1 fruit fly cellular context compared by ENCODE assay signal in the genomic region with DNA sequence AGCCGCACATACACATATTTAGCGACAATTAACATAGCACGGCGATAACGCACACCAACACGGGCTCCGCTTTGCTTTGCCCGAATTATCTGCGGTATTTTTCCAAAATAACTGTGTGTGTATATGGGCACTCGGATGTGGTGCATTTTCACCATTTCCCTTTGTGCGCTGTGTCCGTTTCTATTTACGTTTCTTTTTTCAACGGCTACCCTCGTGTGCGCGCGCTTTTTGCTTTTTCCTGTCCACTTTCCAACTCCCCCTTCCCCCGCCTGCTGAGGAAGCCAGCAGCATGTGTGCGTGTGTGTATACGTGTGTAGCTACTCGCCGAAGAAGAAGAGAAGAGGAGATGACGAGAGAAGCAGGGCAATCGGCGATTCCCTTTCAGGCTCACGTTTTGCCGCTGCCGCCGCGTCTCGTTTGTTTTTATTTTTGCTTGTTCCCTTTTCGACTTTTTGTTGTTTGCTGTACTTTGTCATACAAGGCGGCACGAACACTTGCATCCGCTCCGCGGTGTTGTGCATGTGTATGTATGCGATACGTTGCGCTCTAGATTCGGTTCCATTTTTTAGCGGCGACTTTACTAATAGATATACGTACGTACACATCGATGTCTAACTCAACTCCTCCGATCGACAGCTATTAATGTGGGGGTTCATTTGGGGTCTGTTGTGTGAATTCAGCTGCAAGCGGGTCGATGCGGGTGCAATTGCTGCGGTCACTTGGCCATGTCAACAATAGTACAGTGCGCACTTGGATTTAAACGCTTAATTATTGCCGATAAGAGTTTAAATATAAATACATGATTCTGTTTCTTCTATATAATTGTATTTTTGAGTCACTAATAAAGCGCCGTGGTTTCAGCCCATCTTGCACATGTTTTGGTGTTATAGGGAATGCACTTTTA.
TF ChIP-seq lines count a peak whose summit lies in the region.

No protein-coding gene starts in this region.

TF ChIP-seq in whole organism, embryonic, 481 proteins besides CTCF, POLR2A, EP300 and RAD21 (continued from another document and continues in another):
- TF ChIP-seq odd (GFP tag; optimal IDR thresholded peaks at IDR 0.05; lab: Kevin White, UChicago) (peak; percentile 65), cato (GFP tag; optimal IDR thresholded peaks at IDR 0.05; lab: Kevin White, UChicago; ENCODE audit: borderline replicate concordance) (no peak), CG3281 (GFP tag; optimal IDR thresholded peaks at IDR 0.05; lab: Kevin White, UChicago) (no peak), Usf (GFP tag; optimal IDR thresholded peaks at IDR 0.05; lab: Kevin White, UChicago) (no peak), fd3F (GFP tag; optimal IDR thresholded peaks at IDR 0.05; lab: Kevin White, UChicago) (no peak), toy (GFP tag; IDR thresholded peaks at IDR 0.05; lab: Robert Waterston, UW) (no peak), Blimp-1 (GFP tag; optimal IDR thresholded peaks at IDR 0.05; lab: Kevin White, UChicago) (no peak), trem (tag; optimal IDR thresholded peaks at IDR 0.05; lab: Kevin White, UChicago) (peak; percentile 8), CG12744 (GFP tag; optimal IDR thresholded peaks at IDR 0.05; lab: Kevin White, UChicago) (no peak), vfl (GFP tag; optimal IDR thresholded peaks at IDR 0.05; lab: Kevin White, UChicago) (no peak), unpg (GFP tag; optimal IDR thresholded peaks at IDR 0.05; lab: Kevin White, UChicago) (no peak), zen2 (GFP tag; IDR thresholded peaks at IDR 0.05; lab: Robert Waterston, UW; ENCODE audit: partially characterized antibody) (no peak), twi (tag; optimal IDR thresholded peaks at IDR 0.05; lab: Kevin White, UChicago) (peak; percentile 59), Lpt (GFP tag; optimal IDR thresholded peaks at IDR 0.05; lab: Kevin White, UChicago) (no peak), btn (GFP tag; optimal IDR thresholded peaks at IDR 0.05; lab: Kevin White, UChicago) (no peak), gfzf (GFP tag; optimal IDR thresholded peaks at IDR 0.05; lab: Kevin White, UChicago) (no peak), dmrt99B (tag; optimal IDR thresholded peaks at IDR 0.05; lab: Kevin White, UChicago) (no peak), Bgb (GFP tag; IDR thresholded peaks at IDR 0.05; lab: Robert Waterston, UW; ENCODE audit: partially characterized antibody) (no peak), Ada2b (GFP tag; IDR thresholded peaks at IDR 0.05; lab: Robert Waterston, UW) (no peak), CHES-1-like (GFP tag; optimal IDR thresholded peaks at IDR 0.05; lab: Kevin White, UChicago) (peak; percentile 33), dmrt11E (tag; optimal IDR thresholded peaks at IDR 0.05; lab: Kevin White, UChicago) (no peak), Doc3 (GFP tag; IDR thresholded peaks at IDR 0.05; lab: Robert Waterston, UW; ENCODE audit: partially characterized antibody) (no peak), CG7271 (tag; optimal IDR thresholded peaks at IDR 0.05; lab: Kevin White, UChicago) (no peak), Asciz (GFP tag; optimal IDR thresholded peaks at IDR 0.05; lab: Kevin White, UChicago) (no peak), z (GFP tag; IDR thresholded peaks at IDR 0.05; lab: Robert Waterston, UW) (no peak), cad (GFP tag; optimal IDR thresholded peaks at IDR 0.05; lab: Kevin White, UChicago) (no peak), CG10654 (GFP tag; optimal IDR thresholded peaks at IDR 0.05; lab: Kevin White, UChicago) (no peak), caup (GFP tag; optimal IDR thresholded peaks at IDR 0.05; lab: Kevin White, UChicago; ENCODE audit: severe bottlenecking) (peak; percentile 9), CG42726 (GFP tag; IDR thresholded peaks at IDR 0.05; lab: Robert Waterston, UW; ENCODE audit: partially characterized antibody) (no peak), salm (tag; optimal IDR thresholded peaks at IDR 0.05; lab: Kevin White, UChicago) (no peak), D19B (GFP tag; optimal IDR thresholded peaks at IDR 0.05; lab: Kevin White, UChicago) (no peak), NC2α (GFP tag; optimal IDR thresholded peaks at IDR 0.05; lab: Kevin White, UChicago) (no peak), CG18011 (GFP tag; optimal IDR thresholded peaks at IDR 0.05; lab: Kevin White, UChicago) (no peak), Dref (GFP tag; IDR thresholded peaks at IDR 0.05; lab: Robert Waterston, UW) (no peak), Side (GFP tag; optimal IDR thresholded peaks at IDR 0.05; lab: Kevin White, UChicago) (no peak), jing (GFP tag; optimal IDR thresholded peaks at IDR 0.05; lab: Kevin White, UChicago) (no peak), danr (GFP tag; IDR thresholded peaks at IDR 0.05; lab: Robert Waterston, UW) (no peak), ci (GFP tag; IDR thresholded peaks at IDR 0.05; lab: Robert Waterston, UW) (no peak), CG11456 (GFP tag; IDR thresholded peaks at IDR 0.05; lab: Robert Waterston, UW) (no peak), inv (GFP tag; IDR thresholded peaks at IDR 0.05; lab: Robert Waterston, UW; ENCODE audit: partially characterized antibody) (no peak), Xrp1 (GFP tag; IDR thresholded peaks at IDR 0.05; lab: Robert Waterston, UW) (no peak), CG34376 (GFP tag; optimal IDR thresholded peaks at IDR 0.05; lab: Kevin White, UChicago) (peak; percentile 20), tna (GFP tag; IDR thresholded peaks at IDR 0.05; lab: Robert Waterston, UW; ENCODE audit: partially characterized antibody) (no peak), ash1 (GFP tag; optimal IDR thresholded peaks at IDR 0.05; lab: Kevin White, UChicago) (no peak), CG17829 (tag; optimal IDR thresholded peaks at IDR 0.05; lab: Kevin White, UChicago) (peak; percentile 56), dan (GFP tag; IDR thresholded peaks at IDR 0.05; lab: Robert Waterston, UW) (no peak), sens (GFP tag; lab: Kevin White, UChicago) (peak; percentile 80), CG9797 (GFP tag; optimal IDR thresholded peaks at IDR 0.05; lab: Kevin White, UChicago) (no peak), CG12391 (tag; optimal IDR thresholded peaks at IDR 0.05; lab: Kevin White, UChicago) (no peak), ERR (GFP tag; optimal IDR thresholded peaks at IDR 0.05; lab: Kevin White, UChicago) (no peak), NK7.1 (GFP tag; optimal IDR thresholded peaks at IDR 0.05; lab: Kevin White, UChicago) (no peak), Sin3A (optimal IDR thresholded peaks at IDR 0.05; lab: Kevin White, UChicago) (no peak), ssp (GFP tag; IDR thresholded peaks at IDR 0.05; lab: Robert Waterston, UW) (no peak), zfh2 (GFP tag; optimal IDR thresholded peaks at IDR 0.05; lab: Kevin White, UChicago) (no peak), Atf3 (GFP tag; optimal IDR thresholded peaks at IDR 0.05; lab: Kevin White, UChicago) (no peak), Kr (GFP tag; optimal IDR thresholded peaks at IDR 0.05; lab: Kevin White, UChicago) (no peak), run (tag; optimal IDR thresholded peaks at IDR 0.05; lab: Kevin White, UChicago) (no peak), CG16813 (GFP tag; IDR thresholded peaks at IDR 0.05; lab: Robert Waterston, UW; ENCODE audit: partially characterized antibody) (no peak), bab2 (GFP tag; optimal IDR thresholded peaks at IDR 0.05; lab: Kevin White, UChicago) (no peak), CG4617 (GFP tag; optimal IDR thresholded peaks at IDR 0.05; lab: Kevin White, UChicago; ENCODE audit: borderline replicate concordance) (no peak), emc (GFP tag; optimal IDR thresholded peaks at IDR 0.05; lab: Kevin White, UChicago) (no peak), dati (GFP tag; IDR thresholded peaks at IDR 0.05; lab: Robert Waterston, UW) (no peak), gce (GFP tag; IDR thresholded peaks at IDR 0.05; lab: Robert Waterston, UW) (no peak), CG17186 (GFP tag; optimal IDR thresholded peaks at IDR 0.05; lab: Kevin White, UChicago) (no peak), Dip3 (GFP tag; optimal IDR thresholded peaks at IDR 0.05; lab: Kevin White, UChicago) (no peak), al (GFP tag; IDR thresholded peaks at IDR 0.05; lab: Robert Waterston, UW) (no peak), CG15479 (GFP tag; optimal IDR thresholded peaks at IDR 0.05; lab: Kevin White, UChicago) (peak; percentile 95), CG7357 (GFP tag; IDR thresholded peaks at IDR 0.05; lab: Robert Waterston, UW) (0 out of 3 replicates have a peak, but pooled peaks have one; percentile 3), CG14965 (GFP tag; optimal IDR thresholded peaks at IDR 0.05; lab: Kevin White, UChicago; ENCODE audit: borderline replicate concordance) (no peak), Taf1 (GFP tag; IDR thresholded peaks at IDR 0.05; lab: Robert Waterston, UW) (no peak), az2 (GFP tag; optimal IDR thresholded peaks at IDR 0.05; lab: Kevin White, UChicago) (no peak), da (GFP tag; optimal IDR thresholded peaks at IDR 0.05; lab: Kevin White, UChicago) (no peak), CG1832 (GFP tag; optimal IDR thresholded peaks at IDR 0.05; lab: Kevin White, UChicago) (no peak), crp (GFP tag; optimal IDR thresholded peaks at IDR 0.05; lab: Kevin White, UChicago) (no peak), CG10209 (GFP tag; optimal IDR thresholded peaks at IDR 0.05; lab: Kevin White, UChicago) (no peak), CG8944 (GFP tag; optimal IDR thresholded peaks at IDR 0.05; lab: Kevin White, UChicago) (no peak), h (optimal IDR thresholded peaks at IDR 0.05; lab: Kevin White, UChicago) (no peak), sob (GFP tag; IDR thresholded peaks at IDR 0.05; lab: Robert Waterston, UW) (no peak), CG31224 (GFP tag; IDR thresholded peaks at IDR 0.05; lab: Robert Waterston, UW) (no peak), zfh1 (GFP tag; IDR thresholded peaks at IDR 0.05; lab: Robert Waterston, UW) (no peak), Scr (GFP tag; IDR thresholded peaks at IDR 0.05; lab: Robert Waterston, UW; ENCODE audit: partially characterized antibody) (no peak), B-H2 (GFP tag; optimal IDR thresholded peaks at IDR 0.05; lab: Kevin White, UChicago) (no peak), yki (optimal IDR thresholded peaks at IDR 0.05; lab: Kevin White, UChicago) (no peak), CG2712 (tag; optimal IDR thresholded peaks at IDR 0.05; lab: Kevin White, UChicago) (no peak), CG15514 (GFP tag; optimal IDR thresholded peaks at IDR 0.05; lab: Kevin White, UChicago) (peak; percentile 38), CG11398 (GFP tag; optimal IDR thresholded peaks at IDR 0.05; lab: Kevin White, UChicago) (peak; percentile 4), sd (tag; optimal IDR thresholded peaks at IDR 0.05; lab: Kevin White, UChicago) (peak; percentile 92), cg (GFP tag; optimal IDR thresholded peaks at IDR 0.05; lab: Kevin White, UChicago) (peak; percentile 96), CG18476 (GFP tag; optimal IDR thresholded peaks at IDR 0.05; lab: Kevin White, UChicago) (no peak), CG13287 (GFP tag; IDR thresholded peaks at IDR 0.05; lab: Robert Waterston, UW; ENCODE audit: partially characterized antibody) (no peak), crc (GFP tag; optimal IDR thresholded peaks at IDR 0.05; lab: Kevin White, UChicago) (no peak), CG10431 (GFP tag; optimal IDR thresholded peaks at IDR 0.05; lab: Kevin White, UChicago) (no peak), Chrac-16 (GFP tag; optimal IDR thresholded peaks at IDR 0.05; lab: Kevin White, UChicago) (no peak), PHDP (tag; optimal IDR thresholded peaks at IDR 0.05; lab: Kevin White, UChicago) (no peak), CoRest (tag; optimal IDR thresholded peaks at IDR 0.05; lab: Kevin White, UChicago) (no peak), pum (GFP tag; optimal IDR thresholded peaks at IDR 0.05; lab: Kevin White, UChicago) (no peak), CG8924 (tag; optimal IDR thresholded peaks at IDR 0.05; lab: Kevin White, UChicago) (peak; percentile 48), Dbx (GFP tag; IDR thresholded peaks at IDR 0.05; lab: Robert Waterston, UW) (no peak), CG14710 (tag; optimal IDR thresholded peaks at IDR 0.05; lab: Kevin White, UChicago) (no peak), gem (tag; optimal IDR thresholded peaks at IDR 0.05; lab: Kevin White, UChicago) (no peak), sug (tag; optimal IDR thresholded peaks at IDR 0.05; lab: Kevin White, UChicago) (peak; percentile 54), ttk (GFP tag; IDR thresholded peaks at IDR 0.05; lab: Robert Waterston, UW) (no peak), ato (GFP tag; IDR thresholded peaks at IDR 0.05; lab: Robert Waterston, UW; ENCODE audit: partially characterized antibody) (no peak), CG10565 (GFP tag; optimal IDR thresholded peaks at IDR 0.05; lab: Kevin White, UChicago) (no peak), Adf1 (GFP tag; IDR thresholded peaks at IDR 0.05; lab: Robert Waterston, UW) (no peak), Doc2 (GFP tag; IDR thresholded peaks at IDR 0.05; lab: Robert Waterston, UW) (no peak), slou (GFP tag; optimal IDR thresholded peaks at IDR 0.05; lab: Kevin White, UChicago) (no peak), sc (optimal IDR thresholded peaks at IDR 0.05; lab: Kevin White, UChicago) (no peak), sc (GFP tag; optimal IDR thresholded peaks at IDR 0.05; lab: Kevin White, UChicago) (no peak), pho (GFP tag; optimal IDR thresholded peaks at IDR 0.05; lab: Kevin White, UChicago) (no peak), Ptx1 (GFP tag; IDR thresholded peaks at IDR 0.05; lab: Robert Waterston, UW) (no peak), mam (GFP tag; optimal IDR thresholded peaks at IDR 0.05; lab: Kevin White, UChicago) (no peak), Dll (GFP tag; IDR thresholded peaks at IDR 0.05; lab: Robert Waterston, UW; ENCODE audit: partially characterized antibody) (no peak), Xbp1 (GFP tag; optimal IDR thresholded peaks at IDR 0.05; lab: Kevin White, UChicago) (no peak), CG10321 (GFP tag; IDR thresholded peaks at IDR 0.05; lab: Robert Waterston, UW) (no peak), CG12659 (GFP tag; optimal IDR thresholded peaks at IDR 0.05; lab: Kevin White, UChicago) (no peak), dimm (GFP tag; IDR thresholded peaks at IDR 0.05; lab: Robert Waterston, UW) (no peak), CG9932 (GFP tag; IDR thresholded peaks at IDR 0.05; lab: Robert Waterston, UW) (no peak), bsh (GFP tag; optimal IDR thresholded peaks at IDR 0.05; lab: Kevin White, UChicago) (peak in 1 of 2 experiments; percentile 60), ro (GFP tag; IDR thresholded peaks at IDR 0.05; lab: Robert Waterston, UW) (no peak), CG11560 (tag; IDR thresholded peaks at IDR 0.05; lab: Robert Waterston, UW) (no peak), CG9817 (tag; optimal IDR thresholded peaks at IDR 0.05; lab: Kevin White, UChicago) (no peak), Rfx (GFP tag; IDR thresholded peaks at IDR 0.05; lab: Robert Waterston, UW) (no peak), TFAM (GFP tag; optimal IDR thresholded peaks at IDR 0.05; lab: Kevin White, UChicago) (no peak), Optix (GFP tag; IDR thresholded peaks at IDR 0.05; lab: Robert Waterston, UW) (no peak), Ravus (GFP tag; IDR thresholded peaks at IDR 0.05; lab: Robert Waterston, UW) (no peak), Poxn (GFP tag; IDR thresholded peaks at IDR 0.05; lab: Robert Waterston, UW) (no peak)
